Fruit fly (Drosophila melanogaster) whole organism, wandering third instar larva: ENCODE measurements around the gene ush.

Experiments
- Abd-B ChIP-seq: fragments of >200 bp; optimal IDR thresholded peaks from 2 replicates; lab custom pipeline; 2017; ENCODE audit warnings: missing biosample characterization, missing genetic modification characterization
- CrebA ChIP-seq: fragments of 200-800 bp; sonication (Bioruptor generic); optimal IDR thresholded peaks from 2 replicates; lab custom pipeline; 2016; ENCODE audit warnings: missing biosample characterization, mild to moderate bottlenecking, missing genetic modification characterization, borderline replicate concordance
- GATAd ChIP-seq: sonication (Bioruptor generic); optimal IDR thresholded peaks from 2 replicates; lab custom pipeline; 2016; ENCODE audit warnings: missing biosample characterization, missing genetic modification characterization
- Jra ChIP-seq: sonication (Bioruptor generic); optimal IDR thresholded peaks from 2 replicates; lab custom pipeline; 2016; ENCODE audit warnings: missing biosample characterization, missing genetic modification characterization
- Myc ChIP-seq: fragments of >200 bp; optimal IDR thresholded peaks from 2 replicates; lab custom pipeline; 2017
- N ChIP-seq: fragments of >200 bp; optimal IDR thresholded peaks from 2 replicates; lab custom pipeline; 2018; ENCODE audit warnings: missing biosample characterization, missing external identifiers, missing genetic modification characterization
- OdsH ChIP-seq: fragments of 200-800 bp; sonication (Bioruptor generic); optimal IDR thresholded peaks from 2 replicates; lab custom pipeline; 2016; ENCODE audit warnings: missing biosample characterization, mild to moderate bottlenecking, missing genetic modification characterization
- Sp1 ChIP-seq: fragments of 200-800 bp; sonication (Bioruptor generic); optimal IDR thresholded peaks from 3 replicates; lab custom pipeline; 2019; ENCODE audit warnings: missing biosample characterization, mild to moderate bottlenecking, missing genetic modification characterization, moderate library complexity
- Vsx2 ChIP-seq: fragments of 200-300, 225-300 bp; sonication (Bioruptor generic); optimal IDR thresholded peaks from 2 replicates; lab custom pipeline; 2018; ENCODE audit warnings: missing biosample characterization, missing genetic modification characterization; ENCODE audit not compliant: partially characterized antibody
- br ChIP-seq: fragments of 200-800 bp; sonication (Bioruptor generic); optimal IDR thresholded peaks from 2 replicates; lab custom pipeline; 2016; ENCODE audit warnings: missing biosample characterization, missing genetic modification characterization
- brk ChIP-seq: fragments of 200-800 bp; sonication (Bioruptor generic); optimal IDR thresholded peaks from 2 replicates; lab custom pipeline; 2016; ENCODE audit warnings: missing biosample characterization, mild to moderate bottlenecking, missing genetic modification characterization
- dl ChIP-seq, 2 experiments: fragments of 175-275, 200-275 bp in 1 of 2; fragments of 200-275 bp in 1 of 2; sonication (Bioruptor generic); optimal IDR thresholded peaks; lab custom pipeline; 2018; ENCODE audit warnings: mild to moderate bottlenecking in 2 of 2, missing biosample characterization in 2 of 2, missing genetic modification characterization in 2 of 2, moderate library complexity in 2 of 2; ENCODE audit not compliant: partially characterized antibody in 2 of 2, insufficient read depth in 1 of 2
- dmrt93B ChIP-seq: fragments of 200-800 bp; sonication (Bioruptor generic); optimal IDR thresholded peaks from 2 replicates; lab custom pipeline; 2018; ENCODE audit warnings: missing biosample characterization, mild to moderate bottlenecking, missing genetic modification characterization
- ey ChIP-seq: fragments of 200-800 bp; sonication (Bioruptor generic); optimal IDR thresholded peaks from 2 replicates; lab custom pipeline; 2016; ENCODE audit warnings: missing biosample characterization, missing genetic modification characterization
- fru ChIP-seq: fragments of 200-800 bp; sonication (Bioruptor generic); optimal IDR thresholded peaks from 3 replicates; lab custom pipeline; 2016; ENCODE audit warnings: missing biosample characterization, mild to moderate bottlenecking, missing genetic modification characterization
- jim ChIP-seq: fragments of 175-275, 200-325 bp; sonication (Bioruptor generic); optimal IDR thresholded peaks from 2 replicates; lab custom pipeline; 2016; ENCODE audit warnings: missing biosample characterization, mild to moderate bottlenecking, missing genetic modification characterization
- lola ChIP-seq: fragments of >200 bp; optimal IDR thresholded peaks from 2 replicates; lab custom pipeline; 2017; ENCODE audit warnings: missing biosample characterization, missing genetic modification characterization
- pan ChIP-seq: fragments of >200 bp; optimal IDR thresholded peaks from 2 replicates; lab custom pipeline; 2017
- sage ChIP-seq: fragments of 200-800 bp; sonication (Bioruptor generic); optimal IDR thresholded peaks from 2 replicates; lab custom pipeline; 2016; ENCODE audit warnings: missing biosample characterization, mild to moderate bottlenecking, missing genetic modification characterization
- sv ChIP-seq: fragments of 200-800 bp; sonication (Bioruptor generic); optimal IDR thresholded peaks from 3 replicates; lab custom pipeline; 2016; ENCODE audit warnings: missing biosample characterization, missing genetic modification characterization
- tai ChIP-seq: sonication (Bioruptor generic); optimal IDR thresholded peaks from 2 replicates; lab custom pipeline; 2016; ENCODE audit warnings: missing biosample characterization, missing genetic modification characterization

Gene ush

dm6 chr2L:574226-574625 is 98.2 kb downstream of the ush start, which contains the start of the genes Ipk2 and cold (continued):
- TF ChIP-seq Sp1 (peak; percentile 84), fru (peak; percentile 89), sage (no peak), Abd-B (GFP tag; lab: Kevin White, UChicago) (no peak), Myc (lab: Kevin White, UChicago) (peak; percentile 99), ey (GFP tag; lab: Kevin White, UChicago) (peak; percentile 78)

dm6 chr2L:576559-577184 is 100.7 kb downstream of the ush start, which contains the start of gene Ptth:
Gene Ptth (minus strand): TSS chr2L:576896.
- TF ChIP-seq Vsx2 (GFP tag; lab: Kevin White, UChicago) (no peak), tai (GFP tag; lab: Kevin White, UChicago) (no peak), Myc (lab: Kevin White, UChicago) (peak; percentile 73), lola (GFP tag; lab: Kevin White, UChicago) (no peak), dmrt93B (GFP tag; lab: Kevin White, UChicago) (no peak), brk (no peak)

- TF ChIP-seq N (GFP tag; lab: Kevin White, UChicago): no peak
- TF ChIP-seq Abd-B (GFP tag; lab: Kevin White, UChicago): no peak
- no peak for TF ChIP-seq GATAd (GFP tag; lab: Kevin White, UChicago)
- TF ChIP-seq Jra: no peak
- no peak for TF ChIP-seq Sp1
- no peak for TF ChIP-seq dmrt93B (GFP tag; lab: Kevin White, UChicago)
- no peak for TF ChIP-seq br (GFP tag; lab: Kevin White, UChicago)
- TF ChIP-seq OdsH: no peak
- TF ChIP-seq sv: no peak
- no peak for TF ChIP-seq tai (GFP tag; lab: Kevin White, UChicago)
- TF ChIP-seq CrebA (GFP tag; lab: Kevin White, UChicago): no peak
- TF ChIP-seq pan (lab: Kevin White, UChicago): no peak
- no peak for TF ChIP-seq dl (GFP tag; optimal IDR thresholded peaks at IDR 0.05; lab: Kevin White, UChicago; ENCODE audit: insufficient read depth in 1 of 2, partially characterized antibody in 2 of 2)
- no peak for TF ChIP-seq jim
- TF ChIP-seq brk: no peak
Observed at dm6 chr2L:577186-577585, 101.2 kb downstream of the ush start, which contains the start of gene Pph13. Gene Pph13 (plus strand): TSS chr2L:577486.

dm6 chr2L:585268-585667 is 109.2 kb downstream of the ush start:
- TF ChIP-seq Vsx2 (GFP tag; lab: Kevin White, UChicago) (peak; percentile 41), jim (no peak)
